Fruit fly (Drosophila melanogaster): Measurements from ENCODE around the gene mRpL47.
A peak's percentile ranks its signal among the peaks of the same experiment; 100 is the strongest.

mRpL47 gene

dm6 chr3R:9491065-9491567, 24.6 kb downstream of the mRpL47 start:
- TF ChIP-seq Smox (GFP tag; optimal IDR thresholded peaks at IDR 0.05) (no peak), Eip93F (GFP tag; optimal IDR thresholded peaks at IDR 0.05) (no peak), Eip78C (GFP tag) (no peak), CG7368 (GFP tag; optimal IDR thresholded peaks at IDR 0.05) (peak; percentile 12), CG6808 (GFP tag; optimal IDR thresholded peaks at IDR 0.05) (no peak), CG32006 (GFP tag; optimal IDR thresholded peaks at IDR 0.05) (no peak), Gug (GFP tag; IDR thresholded peaks at IDR 0.05) (0 out of 2 replicates have a peak, but pooled peaks have one; percentile 8), dac (GFP tag; optimal IDR thresholded peaks at IDR 0.05) (no peak), fd59A (GFP tag; optimal IDR thresholded peaks at IDR 0.05) (no peak), CG6854 (GFP tag; optimal IDR thresholded peaks at IDR 0.05) (peak; percentile 31), fkh (GFP tag; optimal IDR thresholded peaks at IDR 0.05) (peak; percentile 1), Met (GFP tag; optimal IDR thresholded peaks at IDR 0.05) (no peak), CG8632 (GFP tag; optimal IDR thresholded peaks at IDR 0.05) (no peak)

dm6 chr3R:9488493-9488892, 27.2 kb downstream of the mRpL47 start:
- TF ChIP-seq Smox (GFP tag; optimal IDR thresholded peaks at IDR 0.05) (no peak), CG6276 (GFP tag; optimal IDR thresholded peaks at IDR 0.05) (no peak), CG3032 (tag; optimal IDR thresholded peaks at IDR 0.05) (no peak), CG11762 (GFP tag; optimal IDR thresholded peaks at IDR 0.05; ENCODE audit: insufficient read depth) (no peak), Eip93F (GFP tag; optimal IDR thresholded peaks at IDR 0.05) (no peak), esn (GFP tag; optimal IDR thresholded peaks at IDR 0.05) (no peak), CG34406 (GFP tag; optimal IDR thresholded peaks at IDR 0.05) (no peak), spab (GFP tag; optimal IDR thresholded peaks at IDR 0.05) (no peak), CG10669 (GFP tag; optimal IDR thresholded peaks at IDR 0.05) (no peak), CG7368 (GFP tag; optimal IDR thresholded peaks at IDR 0.05) (no peak), CG16779 (tag; optimal IDR thresholded peaks at IDR 0.05) (no peak), achi (GFP tag; optimal IDR thresholded peaks at IDR 0.05) (no peak), CG6792 (GFP tag; optimal IDR thresholded peaks at IDR 0.05) (no peak), lz (GFP tag; optimal IDR thresholded peaks at IDR 0.05) (no peak), Sox102F (GFP tag; optimal IDR thresholded peaks at IDR 0.05) (no peak), cyc (GFP tag; optimal IDR thresholded peaks at IDR 0.05) (no peak), CG11294 (GFP tag; IDR thresholded peaks at IDR 0.05) (no peak), acj6 (GFP tag; optimal IDR thresholded peaks at IDR 0.05) (no peak)

- TF ChIP-seq Ets96B (tag; optimal IDR thresholded peaks at IDR 0.05) (no peak), ss (GFP tag; optimal IDR thresholded peaks at IDR 0.05) (no peak), CG8119 (GFP tag; IDR thresholded peaks at IDR 0.05) (no peak), Eip78C (GFP tag) (peak; percentile 65), esn (GFP tag; optimal IDR thresholded peaks at IDR 0.05) (no peak), svp (GFP tag) (no peak)
Measured at dm6 chr3R:9487961-9488360, 27.7 kb downstream of the mRpL47 start.

- TF ChIP-seq CG31627 (GFP tag; optimal IDR thresholded peaks at IDR 0.05) (no peak), Gug (GFP tag; IDR thresholded peaks at IDR 0.05) (no peak), eg (GFP tag; IDR thresholded peaks at IDR 0.05) (no peak), CG10631 (GFP tag; optimal IDR thresholded peaks at IDR 0.05) (no peak), spab (GFP tag; optimal IDR thresholded peaks at IDR 0.05) (no peak), CG11294 (GFP tag; IDR thresholded peaks at IDR 0.05) (no peak), salr (GFP tag; optimal IDR thresholded peaks at IDR 0.05) (no peak), CG3032 (tag; optimal IDR thresholded peaks at IDR 0.05) (no peak), CG3919 (GFP tag; optimal IDR thresholded peaks at IDR 0.05) (no peak)
Measured at dm6 chr3R:9487561-9487960, 28.1 kb downstream of the mRpL47 start.

Data from whole organism, prepupa.